Worm (Caenorhabditis elegans) whole organism, L4 larva: ENCODE results near the gene R08D7.7.
"Not testable (repeated sequence)": the region's sequence is repeated elsewhere in the genome, so short reads cannot be mapped to it uniquely, and the experiment has no call there.

ENCODE experiments used
- F10B5.3 ChIP-seq: sonication (generic microtip); optimal IDR thresholded peaks from 2 replicates; lab custom pipeline; 2016; ENCODE audit warnings: mild to moderate bottlenecking, missing genetic modification characterization, missing compliant biosample characterization
- F37D6.2 ChIP-seq: sonication (generic microtip); optimal IDR thresholded peaks from 2 replicates; lab custom pipeline; 2016; ENCODE audit warnings: mild to moderate bottlenecking, missing genetic modification characterization, missing compliant biosample characterization
- T26A8.4 ChIP-seq: fragments of 200-800 bp; sonication (Bioruptor generic); IDR thresholded peaks from 2 replicates; pipeline ENCODE4 v1.3.6; 2022; ENCODE audit warnings: missing genetic modification characterization, missing compliant biosample characterization
- Y48G9A.11 ChIP-seq: fragments of 200-800 bp; sonication (Bioruptor generic); IDR thresholded peaks from 2 replicates; pipeline ENCODE4 v1.3.6; 2022; ENCODE audit warnings: missing genetic modification reagents, missing genetic modification characterization, missing compliant biosample characterization
- Y5F2A.4 ChIP-seq: fragments of 200-800 bp; sonication (Bioruptor generic); optimal IDR thresholded peaks from 2 replicates; lab custom pipeline; 2018; ENCODE audit warnings: mild to moderate bottlenecking, missing genetic modification characterization, missing compliant biosample characterization
- aha-1 ChIP-seq: fragments of 150-350 bp; peaks from one replicate; lab custom pipeline; 2014; ENCODE audit warnings: missing biosample characterization, missing genetic modification characterization
- ama-1 ChIP-seq: fragments of 150-350 bp; optimal IDR thresholded peaks from 2 replicates; lab custom pipeline; 2014; ENCODE audit warnings: inconsistent platforms, mixed read lengths
- attf-4 ChIP-seq: sonication (generic microtip); optimal IDR thresholded peaks from 3 replicates; lab custom pipeline; 2017; ENCODE audit warnings: missing biosample characterization, missing genetic modification characterization
- ceh-28 ChIP-seq: fragments of 150-350 bp; optimal IDR thresholded peaks from 2 replicates; lab custom pipeline; 2014; ENCODE audit warnings: missing biosample characterization, missing genetic modification reagents, missing genetic modification characterization
- daf-16 ChIP-seq, 3 experiments: sonication (generic microtip); optimal IDR thresholded peaks; 2 replicates each; lab custom pipeline; 2016 to 2017; ENCODE audit warnings: missing genetic modification characterization in 3 of 3, missing genetic modification reagents in 3 of 3, mild to moderate bottlenecking in 2 of 3, missing compliant biosample characterization in 2 of 3, missing biosample characterization in 1 of 3, moderate library complexity in 1 of 3
- daf-8 ChIP-seq: fragments of 200-800 bp; sonication (Bioruptor generic); IDR thresholded peaks from 2 replicates; pipeline ENCODE4 v1.3.6; 2022; ENCODE audit warnings: missing genetic modification characterization, missing compliant biosample characterization
- dmd-8 ChIP-seq: fragments of 200-800 bp; sonication (Bioruptor generic); IDR thresholded peaks from 2 replicates; pipeline ENCODE4 v1.3.6; 2022; ENCODE audit warnings: missing genetic modification characterization, missing compliant biosample characterization
- dmd-9 ChIP-seq: fragments of 200-800 bp; sonication (Bioruptor generic); IDR thresholded peaks from 2 replicates; pipeline ENCODE4 v1.3.6; 2022; ENCODE audit warnings: missing genetic modification reagents, missing genetic modification characterization, missing compliant biosample characterization
- dpl-1 ChIP-seq: fragments of 150-350 bp; optimal IDR thresholded peaks from 2 replicates; lab custom pipeline; 2014; ENCODE audit warnings: missing biosample characterization, missing genetic modification reagents, missing genetic modification characterization
- egl-43 ChIP-seq: fragments of 200-800 bp; sonication (Bioruptor generic); IDR thresholded peaks from 2 replicates; pipeline ENCODE4 v1.3.6; 2022; ENCODE audit warnings: missing genetic modification reagents, missing genetic modification characterization, missing compliant biosample characterization
- fkh-10 ChIP-seq: fragments of 150-350 bp; optimal IDR thresholded peaks from 2 replicates; lab custom pipeline; 2014; ENCODE audit warnings: missing biosample characterization, missing genetic modification reagents, missing genetic modification characterization
- fos-1 ChIP-seq: fragments of 150-350 bp; optimal IDR thresholded peaks from 2 replicates; lab custom pipeline; 2014; ENCODE audit warnings: missing biosample characterization, missing genetic modification characterization
- gei-8 ChIP-seq: fragments of 200-800 bp; sonication (Bioruptor generic); optimal IDR thresholded peaks from 2 replicates; lab custom pipeline; 2018; ENCODE audit warnings: mild to moderate bottlenecking, missing genetic modification characterization, missing compliant biosample characterization
- hif-1 ChIP-seq, 2 experiments: sonication (generic microtip); optimal IDR thresholded peaks; 2 replicates each; lab custom pipeline; 2016 to 2017; ENCODE audit warnings: missing compliant biosample characterization in 2 of 2, missing genetic modification characterization in 2 of 2, missing genetic modification reagents in 2 of 2, missing genotype in 2 of 2, mild to moderate bottlenecking in 1 of 2
- hlh-30 ChIP-seq: sonication (generic microtip); optimal IDR thresholded peaks from 2 replicates; lab custom pipeline; 2017; ENCODE audit warnings: antibody characterized with exemption, mild to moderate bottlenecking, missing genetic modification characterization, missing compliant biosample characterization; ENCODE audit not compliant: insufficient read depth
- lin-15B ChIP-seq: fragments of 150-350 bp; sonication (generic microtip); optimal IDR thresholded peaks from 3 replicates; lab custom pipeline; 2014; ENCODE audit warnings: missing biosample characterization, missing genetic modification characterization
- lin-38 ChIP-seq: fragments of 200-800 bp; sonication (Bioruptor generic); IDR thresholded peaks from 2 replicates; pipeline ENCODE4 v1.3.6; 2022; ENCODE audit warnings: missing genetic modification reagents, missing genetic modification characterization, missing compliant biosample characterization
- lin-39 ChIP-seq: fragments of 150-350 bp; optimal IDR thresholded peaks from 2 replicates; lab custom pipeline; 2014; ENCODE audit warnings: missing biosample characterization, missing genetic modification reagents, missing genetic modification characterization
- mdl-1 ChIP-seq, 2 experiments: fragments of 150-350 bp in 1 of 2; sonication (generic microtip) in 1 of 2; optimal IDR thresholded peaks; 2 replicates each; lab custom pipeline; 2014 to 2017; ENCODE audit warnings: missing biosample characterization in 2 of 2, missing genetic modification characterization in 2 of 2
- mep-1 ChIP-seq: fragments of 150-350 bp; sonication (generic microtip); optimal IDR thresholded peaks from 3 replicates; lab custom pipeline; 2014; ENCODE audit warnings: missing biosample characterization, missing genetic modification characterization
- mxl-2 ChIP-seq: fragments of 200-800 bp; sonication (Bioruptor generic); conservative IDR thresholded peaks from 2 replicates; pipeline ENCODE4 v1.3.6; 2022; ENCODE audit warnings: missing genetic modification reagents, missing genetic modification characterization, missing compliant biosample characterization
- mxl-3 ChIP-seq: fragments of 200-800 bp; sonication (Bioruptor generic); optimal IDR thresholded peaks from 2 replicates; lab custom pipeline; 2018; ENCODE audit warnings: mild to moderate bottlenecking, missing genetic modification characterization, missing compliant biosample characterization
- nhr-10 ChIP-seq: fragments of 150-350 bp; optimal IDR thresholded peaks from 2 replicates; lab custom pipeline; 2014; ENCODE audit warnings: missing biosample characterization, missing genetic modification characterization
- nhr-11 ChIP-seq: fragments of 150-350 bp; optimal IDR thresholded peaks from 2 replicates; lab custom pipeline; 2014; ENCODE audit warnings: missing biosample characterization, missing genetic modification characterization
- nhr-111 ChIP-seq: fragments of 200-800 bp; sonication (Bioruptor generic); optimal IDR thresholded peaks from 2 replicates; lab custom pipeline; 2018; ENCODE audit warnings: mild to moderate bottlenecking, missing genetic modification characterization, missing compliant biosample characterization
- nhr-237 ChIP-seq: sonication (generic microtip); optimal IDR thresholded peaks from 2 replicates; lab custom pipeline; 2017; ENCODE audit warnings: missing biosample characterization, missing genetic modification characterization
- nhr-41 ChIP-seq: fragments of 200-800 bp; sonication (Bioruptor generic); IDR thresholded peaks from 2 replicates; pipeline ENCODE4 v1.3.6; 2022; ENCODE audit warnings: missing genetic modification reagents, missing genetic modification characterization, missing compliant biosample characterization
- nhr-76 ChIP-seq: fragments of 150-350 bp; optimal IDR thresholded peaks from 2 replicates; lab custom pipeline; 2014; ENCODE audit warnings: missing biosample characterization, missing genetic modification characterization
- pha-4 ChIP-seq, 2 experiments: fragments of 150-350 bp in 1 of 2; fragments of 200-800 bp in 1 of 2; sonication (Bioruptor generic) in 1 of 2; IDR thresholded peaks in 1 of 2; optimal IDR thresholded peaks in 1 of 2; 2 replicates each; pipeline versions ENCODE4 v1.3.6 to Lab custom; 2014 to 2022; ENCODE audit warnings: missing genetic modification characterization in 2 of 2, missing genetic modification reagents in 2 of 2, missing biosample characterization in 1 of 2, missing compliant biosample characterization in 1 of 2
- rbr-2 ChIP-seq: sonication (generic microtip); optimal IDR thresholded peaks from 2 replicates; lab custom pipeline; 2016; ENCODE audit warnings: missing genotype, missing genetic modification characterization, missing compliant biosample characterization
- saeg-2 ChIP-seq: fragments of 200-800 bp; sonication (Bioruptor generic); IDR thresholded peaks from 2 replicates; pipeline ENCODE4 v1.3.6; 2022; ENCODE audit warnings: missing genetic modification reagents, missing genetic modification characterization, missing compliant biosample characterization
- sdz-12 ChIP-seq: fragments of 200-800 bp; sonication (Bioruptor generic); optimal IDR thresholded peaks from 2 replicates; lab custom pipeline; 2018; ENCODE audit warnings: mild to moderate bottlenecking, missing genetic modification characterization, missing compliant biosample characterization
- unc-130 ChIP-seq: sonication (generic microtip); optimal IDR thresholded peaks from 2 replicates; lab custom pipeline; 2016; ENCODE audit warnings: missing genetic modification reagents, missing genetic modification characterization, missing compliant biosample characterization
- unc-62 ChIP-seq, 3 experiments: fragments of 150-350 bp in 1 of 3; sonication (generic microtip); optimal IDR thresholded peaks in 2 of 3; peaks in 1 of 3; 1 replicate in 1 of 3; 2 replicates in 2 of 3; lab custom pipeline; 2014 to 2017; ENCODE audit warnings: missing biosample characterization in 3 of 3, missing genetic modification characterization in 3 of 3, missing genetic modification reagents in 3 of 3, missing genotype in 1 of 3
- zfp-3 ChIP-seq: fragments of 200-800 bp; sonication (Bioruptor generic); conservative IDR thresholded peaks from 2 replicates; pipeline ENCODE4 v1.3.6; 2022; ENCODE audit warnings: missing genetic modification reagents, missing genetic modification characterization, missing compliant biosample characterization
- ztf-11 ChIP-seq: fragments of 150-350 bp; optimal IDR thresholded peaks from 2 replicates; lab custom pipeline; 2014; ENCODE audit warnings: missing biosample characterization, missing genetic modification characterization

R08D7.7 gene

DNA sequence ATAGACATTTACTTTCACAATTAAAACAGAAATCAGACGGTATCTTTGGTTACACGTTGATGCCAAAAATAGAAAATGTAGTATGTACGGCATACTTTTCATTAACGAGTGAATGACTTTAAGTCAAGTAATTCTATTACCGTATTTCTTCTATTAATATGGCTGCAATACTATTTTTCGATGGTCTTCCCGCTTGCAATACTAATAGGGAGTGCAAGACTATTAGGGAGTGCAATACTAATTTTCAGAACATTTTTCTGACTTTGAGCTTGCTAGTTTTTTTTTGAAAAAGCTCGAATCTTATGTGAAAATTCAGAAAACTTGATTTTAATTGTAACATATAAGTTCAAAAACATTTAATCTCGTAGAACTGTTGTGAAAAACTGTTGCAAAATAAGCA lies at the start of gene R08D7.7:
Gene R08D7.7 (plus strand): TSS at position 301 of the 400 bp plus-strand sequence.
- not testable (repeated sequence) for TF ChIP-seq nhr-11 (tag; lab: Kevin White, UChicago); unc-130 (GFP tag; lab: Kevin White, UChicago); lin-39 (tag; lab: Kevin White, UChicago)

DNA sequence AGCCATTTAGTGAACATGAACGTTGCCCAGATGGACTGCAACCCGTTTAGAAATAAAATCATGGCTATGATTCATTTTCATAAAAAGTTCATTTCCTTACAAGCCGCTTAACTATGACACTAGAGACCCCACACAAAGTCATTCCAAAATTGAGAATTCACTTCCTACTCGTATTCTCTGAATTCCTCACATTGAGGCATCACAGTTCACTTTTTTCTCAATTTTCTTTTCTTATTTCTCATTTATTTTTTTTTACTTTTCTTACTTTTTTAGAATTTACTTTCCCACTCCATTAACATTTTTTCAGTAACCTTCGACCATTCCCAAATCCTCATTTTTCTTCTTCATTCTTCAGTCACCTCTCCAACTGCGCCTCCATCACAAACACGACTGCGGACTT lies 45.5 kb upstream of the R08D7.7 start, which contains the start of gene dhrr-1:
Gene dhrr-1 (plus strand): TSS at position 301 of the 400 bp plus-strand sequence.
- TF ChIP-seq pha-4 (GFP tag; IDR thresholded peaks at IDR 0.05; lab: Robert Waterston, UW) = no peak
- no peak for TF ChIP-seq pha-4 (tag; optimal IDR thresholded peaks at IDR 0.05; lab: Kevin White, UChicago)
- TF ChIP-seq egl-43 (GFP tag; lab: Robert Waterston, UW) = no peak
- no peak for TF ChIP-seq lin-15B
- no peak for TF ChIP-seq nhr-41 (GFP tag; lab: Robert Waterston, UW)
- TF ChIP-seq aha-1 = no peak

DNA sequence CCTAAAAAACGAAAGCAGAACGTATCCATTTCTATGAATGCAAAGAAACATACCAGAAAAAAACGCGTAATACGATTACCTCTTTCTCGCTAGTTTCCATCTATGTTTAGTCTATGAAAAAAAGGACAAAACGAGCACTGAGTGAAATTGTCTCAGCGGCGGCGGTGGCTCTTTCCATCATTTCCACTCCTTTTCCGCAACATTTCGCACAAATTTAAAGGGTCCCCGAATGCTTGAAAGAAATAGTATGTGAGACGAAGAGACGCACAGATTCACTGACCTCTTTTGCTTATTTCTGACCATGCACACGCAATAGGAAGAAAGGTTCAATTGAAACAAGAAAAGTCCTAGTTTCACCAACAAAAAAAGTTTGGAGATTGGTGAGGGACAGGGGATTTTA lies 43.6 kb upstream of the R08D7.7 start:
- TF ChIP-seq saeg-2 (GFP tag; lab: Robert Waterston, UW) (no peak), fkh-10 (peak; percentile 52)

DNA sequence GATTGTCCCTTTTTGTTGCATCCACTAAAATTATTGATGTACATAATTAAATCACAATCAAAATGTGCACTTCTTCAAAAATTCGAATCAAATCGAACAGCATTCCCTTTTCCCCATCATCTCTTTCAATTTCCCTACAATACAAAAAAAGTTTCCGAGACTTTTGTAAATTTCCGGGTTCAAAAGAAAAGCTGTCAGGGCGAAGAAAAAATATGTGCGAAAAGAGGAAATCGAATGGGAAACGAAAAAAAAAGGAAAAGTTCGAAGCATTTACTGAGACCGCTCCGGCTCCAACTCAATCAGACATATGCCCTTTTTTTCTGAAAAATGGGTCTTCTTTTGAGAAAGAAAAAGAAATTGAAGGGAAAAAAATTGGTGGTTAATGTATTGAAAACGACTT lies 40.7 kb upstream of the R08D7.7 start:
- no peak for TF ChIP-seq sdz-12
- no peak for TF ChIP-seq unc-62 (GFP tag; optimal IDR thresholded peaks at IDR 0.05 in 1 of 2; lab: Kevin White, UChicago)
- TF ChIP-seq unc-62 (tag; optimal IDR thresholded peaks at IDR 0.05; lab: Kevin White, UChicago) = no peak
- peak; percentile 46 for TF ChIP-seq fkh-10
- TF ChIP-seq lin-38 (GFP tag; lab: Robert Waterston, UW) = no peak
- no peak for TF ChIP-seq hif-1 (tag; optimal IDR thresholded peaks at IDR 0.05; lab: Kevin White, UChicago)
- TF ChIP-seq Y48G9A.11 (GFP tag; lab: Robert Waterston, UW) = no peak
- no peak for TF ChIP-seq daf-16 (GFP tag; optimal IDR thresholded peaks at IDR 0.05; lab: Kevin White, UChicago)
- no peak for TF ChIP-seq daf-16 (tag; optimal IDR thresholded peaks at IDR 0.05; lab: Kevin White, UChicago)

ce11 chrIII:8955536-8955935 lies 34.3 kb upstream of the R08D7.7 start:
- TF ChIP-seq aha-1 (peak; percentile 94), mxl-2 (GFP tag; lab: Robert Waterston, UW) (no peak)
- TF ChIP-seq, all 104 proteins: peak for 1

- TF ChIP-seq dmd-8 (GFP tag; lab: Robert Waterston, UW) = no peak
- no peak for TF ChIP-seq daf-8 (GFP tag; lab: Robert Waterston, UW)
- no peak for TF ChIP-seq dmd-9 (GFP tag; lab: Robert Waterston, UW)
- TF ChIP-seq mxl-3 (GFP tag; lab: Kevin White, UChicago) = no peak
- TF ChIP-seq rbr-2 = peak; percentile 39
- TF ChIP-seq aha-1 = no peak
- no peak for TF ChIP-seq fos-1 (tag; lab: Kevin White, UChicago)
- TF ChIP-seq nhr-10 (tag; lab: Kevin White, UChicago) = no peak
- TF ChIP-seq gei-8 (GFP tag; lab: Kevin White, UChicago) = no peak
- peak in 1 of 2 experiments; percentile 21 for TF ChIP-seq mdl-1 (tag; optimal IDR thresholded peaks at IDR 0.05; lab: Kevin White, UChicago)
- TF ChIP-seq nhr-237 (tag; lab: Kevin White, UChicago) = no peak
- TF ChIP-seq ama-1 (lab: Kevin White, UChicago) = no peak
- TF ChIP-seq attf-4 = no peak
- TF ChIP-seq ceh-28 (tag; lab: Kevin White, UChicago) = peak; percentile 79
- TF ChIP-seq T26A8.4 = no peak
- no peak for TF ChIP-seq F37D6.2 (tag; lab: Kevin White, UChicago)
- TF ChIP-seq hlh-30 = peak; percentile 76
- no peak for TF ChIP-seq nhr-111 (GFP tag; lab: Kevin White, UChicago)
- TF ChIP-seq sdz-12 = no peak
- TF ChIP-seq Y5F2A.4 (GFP tag; lab: Kevin White, UChicago) = no peak
- no peak for TF ChIP-seq mep-1 (tag; lab: Kevin White, UChicago)
- TF ChIP-seq lin-38 (GFP tag; lab: Robert Waterston, UW) = no peak
- TF ChIP-seq zfp-3 (GFP tag; lab: Robert Waterston, UW) = no peak
- no peak for TF ChIP-seq F10B5.3 (tag; lab: Kevin White, UChicago)
- TF ChIP-seq dpl-1 (GFP tag; lab: Kevin White, UChicago) = peak; percentile 80
- no peak for TF ChIP-seq nhr-76 (tag; lab: Kevin White, UChicago)
- no peak for TF ChIP-seq ztf-11 (tag; lab: Kevin White, UChicago)
Measured at ce11 chrIII:8956146-8956646, 33.7 kb upstream of the R08D7.7 start, which contains the start of the genes ZK643.5 and ZK643.2. Gene ZK643.5 (minus strand): TSS chrIII:8956196. Gene ZK643.2 (plus strand): TSS chrIII:8956540.
